Fruit fly (Drosophila melanogaster): ENCODE data around the gene btn.

btn gene

dm6 chr3R:22594257-22594656 is 7.8 kb upstream of the btn start:
- TF ChIP-seq Vsx2 (GFP tag; optimal IDR thresholded peaks at IDR 0.05; ENCODE audit: partially characterized antibody) = no peak
- no peak for TF ChIP-seq dl (GFP tag; optimal IDR thresholded peaks at IDR 0.05; ENCODE audit: insufficient read depth in 1 of 2, partially characterized antibody in 2 of 2)
- no peak for TF ChIP-seq h (GFP tag; optimal IDR thresholded peaks at IDR 0.05)
- TF ChIP-seq sv (GFP tag; optimal IDR thresholded peaks at IDR 0.05) = no peak
- no peak for TF ChIP-seq CrebA (GFP tag; optimal IDR thresholded peaks at IDR 0.05; ENCODE audit: borderline replicate concordance)
- no peak for TF ChIP-seq br (GFP tag; optimal IDR thresholded peaks at IDR 0.05)
- TF ChIP-seq Jra (GFP tag; optimal IDR thresholded peaks at IDR 0.05) = no peak
- no peak for TF ChIP-seq HLH106 (tag; optimal IDR thresholded peaks at IDR 0.05)
- TF ChIP-seq Dif (GFP tag; optimal IDR thresholded peaks at IDR 0.05; ENCODE audit: partially characterized antibody) = no peak
- TF ChIP-seq lola (GFP tag; optimal IDR thresholded peaks at IDR 0.05) = no peak
- TF ChIP-seq Dfd (GFP tag; optimal IDR thresholded peaks at IDR 0.05) = no peak
- no peak for TF ChIP-seq GATAd (GFP tag; optimal IDR thresholded peaks at IDR 0.05)
- no peak for TF ChIP-seq CG9705 (GFP tag; optimal IDR thresholded peaks at IDR 0.05)
- no peak for TF ChIP-seq dsf (GFP tag; optimal IDR thresholded peaks at IDR 0.05; ENCODE audit: borderline replicate concordance)
- no peak for TF ChIP-seq dmrt93B (GFP tag; optimal IDR thresholded peaks at IDR 0.05)
- no peak for TF ChIP-seq rgr (GFP tag; optimal IDR thresholded peaks at IDR 0.05)
- no peak for TF ChIP-seq Abd-B (GFP tag; optimal IDR thresholded peaks at IDR 0.05)
- TF ChIP-seq Mio (GFP tag; optimal IDR thresholded peaks at IDR 0.05) = no peak
- no peak for TF ChIP-seq tai (GFP tag; optimal IDR thresholded peaks at IDR 0.05)

dm6 chr3R:22590668-22591275 is 4.3 kb upstream of the btn start:
- TF ChIP-seq Sp1 (GFP tag; optimal IDR thresholded peaks at IDR 0.05) (no peak), woc (GFP tag; optimal IDR thresholded peaks at IDR 0.05) (peak; percentile 9), dsf (GFP tag; optimal IDR thresholded peaks at IDR 0.05; ENCODE audit: borderline replicate concordance) (no peak), Myc (optimal IDR thresholded peaks at IDR 0.05) (no peak), OdsH (GFP tag; optimal IDR thresholded peaks at IDR 0.05) (peak; percentile 33), dmrt93B (GFP tag; optimal IDR thresholded peaks at IDR 0.05) (no peak), Hr78 (GFP tag; optimal IDR thresholded peaks at IDR 0.05) (no peak), brk (GFP tag; optimal IDR thresholded peaks at IDR 0.05) (no peak), Hnf4 (GFP tag; optimal IDR thresholded peaks at IDR 0.05) (no peak), fru (GFP tag; optimal IDR thresholded peaks at IDR 0.05) (peak; percentile 43), jim (GFP tag; optimal IDR thresholded peaks at IDR 0.05) (no peak), br (GFP tag; optimal IDR thresholded peaks at IDR 0.05) (peak; percentile 49), pan (optimal IDR thresholded peaks at IDR 0.05) (no peak), sv (GFP tag; optimal IDR thresholded peaks at IDR 0.05) (peak; percentile 5), Dfd (GFP tag; optimal IDR thresholded peaks at IDR 0.05) (no peak), Vsx2 (GFP tag; optimal IDR thresholded peaks at IDR 0.05; ENCODE audit: partially characterized antibody) (no peak), N (GFP tag; optimal IDR thresholded peaks at IDR 0.05) (no peak), ey (GFP tag; optimal IDR thresholded peaks at IDR 0.05) (peak; percentile 10), h (GFP tag; optimal IDR thresholded peaks at IDR 0.05) (peak; percentile 22), dl (GFP tag; optimal IDR thresholded peaks at IDR 0.05; ENCODE audit: insufficient read depth in 1 of 2, partially characterized antibody in 2 of 2) (no peak), lola (GFP tag; optimal IDR thresholded peaks at IDR 0.05) (no peak), psq (GFP tag; optimal IDR thresholded peaks at IDR 0.05) (peak; percentile 26), CG9705 (GFP tag; optimal IDR thresholded peaks at IDR 0.05) (no peak), Jra (GFP tag; optimal IDR thresholded peaks at IDR 0.05) (no peak), Dif (GFP tag; optimal IDR thresholded peaks at IDR 0.05; ENCODE audit: partially characterized antibody) (no peak), Rel (GFP tag; optimal IDR thresholded peaks at IDR 0.05) (no peak), Rel (tag; optimal IDR thresholded peaks at IDR 0.05) (no peak), tai (GFP tag; optimal IDR thresholded peaks at IDR 0.05) (no peak), rgr (GFP tag; optimal IDR thresholded peaks at IDR 0.05) (peak; percentile 7), Hr83 (GFP tag; optimal IDR thresholded peaks at IDR 0.05; ENCODE audit: poor library complexity, severe bottlenecking) (no peak), usp (GFP tag; optimal IDR thresholded peaks at IDR 0.05) (no peak), GATAd (GFP tag; optimal IDR thresholded peaks at IDR 0.05) (no peak), sage (GFP tag; optimal IDR thresholded peaks at IDR 0.05) (no peak), foxo (GFP tag; optimal IDR thresholded peaks at IDR 0.05) (peak in 1 of 2 experiments; percentile 3), CG32264 (GFP tag; optimal IDR thresholded peaks at IDR 0.05) (no peak), Mio (GFP tag; optimal IDR thresholded peaks at IDR 0.05) (no peak)

Data from whole organism, wandering third instar larva.